Fruit fly (Drosophila melanogaster) whole organism, embryonic: ENCODE results near the gene Fpgs1.

Source experiments
- Aef1 ChIP-seq: fragments of 200-800 bp; sonication (Bioruptor generic); IDR thresholded peaks from 3 replicates; pipeline ENCODE4 v1.3.6; 2022; ENCODE audit warnings: missing biosample characterization, missing genetic modification characterization
- Antp ChIP-seq: fragments of 200-800 bp; sonication (Bioruptor generic); optimal IDR thresholded peaks from 3 replicates; lab custom pipeline; 2016; ENCODE audit warnings: missing biosample characterization, missing genetic modification characterization
- Atf3 ChIP-seq: fragments of 200-800 bp; sonication (Bioruptor generic); optimal IDR thresholded peaks from 3 replicates; lab custom pipeline; 2016; ENCODE audit warnings: missing biosample characterization, missing genetic modification characterization
- B-H1 ChIP-seq: fragments of 200-800 bp; sonication (Bioruptor generic); IDR thresholded peaks from 3 replicates; pipeline ENCODE4 v1.3.6; 2022; ENCODE audit warnings: missing biosample characterization, missing genetic modification characterization
- CG11504 ChIP-seq: fragments of 200-800 bp; sonication (Bioruptor generic); optimal IDR thresholded peaks from 3 replicates; lab custom pipeline; 2019; ENCODE audit warnings: missing biosample characterization, mild to moderate bottlenecking, missing genetic modification characterization, moderate library complexity
- CG12659 ChIP-seq: fragments of 200-800 bp; sonication (Bioruptor generic); optimal IDR thresholded peaks from 3 replicates; lab custom pipeline; 2017; ENCODE audit warnings: mild to moderate bottlenecking, missing biosample characterization, missing genetic modification reagents, missing genetic modification characterization
- CG14441 ChIP-seq: fragments of 200-800 bp; sonication (Bioruptor generic); IDR thresholded peaks from 2 replicates; pipeline ENCODE4 v1.3.6; 2022; ENCODE audit warnings: missing biosample characterization, missing genetic modification characterization
- CG14710 ChIP-seq: fragments of 200-800 bp; sonication (Bioruptor generic); optimal IDR thresholded peaks from 3 replicates; lab custom pipeline; 2019; ENCODE audit warnings: missing biosample characterization, mild to moderate bottlenecking, missing genetic modification characterization, moderate library complexity
- CG14860 ChIP-seq: fragments of 200-800 bp; sonication (Bioruptor generic); IDR thresholded peaks from 3 replicates; pipeline ENCODE4 v1.3.6; 2022; ENCODE audit warnings: missing biosample characterization, missing genetic modification characterization; ENCODE audit not compliant: partially characterized antibody
- CG17328 ChIP-seq: fragments of 200-800 bp; sonication (Bioruptor generic); IDR thresholded peaks from 2 replicates; pipeline ENCODE4 v1.3.6; 2022; ENCODE audit warnings: missing biosample characterization, missing genetic modification characterization
- CG18476 ChIP-seq: fragments of 200-800 bp; sonication (Bioruptor generic); optimal IDR thresholded peaks from 2 replicates; lab custom pipeline; 2016; ENCODE audit warnings: missing biosample characterization, mild to moderate bottlenecking, missing genetic modification characterization
- CG2199 ChIP-seq: fragments of 200-800 bp; sonication (Bioruptor generic); IDR thresholded peaks from 3 replicates; pipeline ENCODE4 v1.3.6; 2022; ENCODE audit warnings: missing biosample characterization, missing genetic modification characterization
- CG30020 ChIP-seq: fragments of 200-800 bp; optimal IDR thresholded peaks from 2 replicates; lab custom pipeline; 2019; ENCODE audit warnings: missing biosample characterization, mild to moderate bottlenecking, missing genetic modification characterization, moderate library complexity
- CG32767 ChIP-seq: fragments of 200-800 bp; sonication (Bioruptor generic); IDR thresholded peaks from 2 replicates; pipeline ENCODE4 v1.3.6; 2022; ENCODE audit warnings: missing biosample characterization, missing genetic modification characterization
- CG32772 ChIP-seq: fragments of 200-800 bp; sonication (Bioruptor generic); IDR thresholded peaks from 2 replicates; pipeline ENCODE4 v1.3.6; 2022; ENCODE audit warnings: missing biosample characterization, missing genetic modification characterization
- CG34224 ChIP-seq: fragments of 200-800 bp; sonication (Bioruptor generic); IDR thresholded peaks from 3 replicates; pipeline ENCODE4 v1.3.6; 2022; ENCODE audit warnings: missing biosample characterization, missing genetic modification characterization; ENCODE audit not compliant: partially characterized antibody
- CG4424 ChIP-seq: fragments of 200-800 bp; sonication (Bioruptor generic); optimal IDR thresholded peaks from 3 replicates; lab custom pipeline; 2016; ENCODE audit warnings: missing biosample characterization, missing genetic modification characterization
- CG7271 ChIP-seq: fragments of 200-800 bp; sonication (Bioruptor generic); optimal IDR thresholded peaks from 2 replicates; lab custom pipeline; 2018; ENCODE audit warnings: missing biosample characterization, mild to moderate bottlenecking, missing genetic modification characterization, moderate library complexity
- CG7372 ChIP-seq: fragments of 200-800 bp; sonication (Bioruptor generic); IDR thresholded peaks from 2 replicates; pipeline ENCODE4 v1.3.6; 2022; ENCODE audit warnings: missing biosample characterization, missing genetic modification characterization
- CG7745 ChIP-seq: fragments of 200-800 bp; sonication (Bioruptor generic); optimal IDR thresholded peaks from 2 replicates; lab custom pipeline; 2018; ENCODE audit warnings: missing biosample characterization, mild to moderate bottlenecking, missing genetic modification characterization, moderate library complexity
- CG7786 ChIP-seq: fragments of 200-800 bp; sonication (Bioruptor generic); optimal IDR thresholded peaks from 2 replicates; lab custom pipeline; 2016; ENCODE audit warnings: missing biosample characterization, missing genetic modification characterization
- CG7839 ChIP-seq: fragments of 200-800 bp; sonication (Bioruptor generic); optimal IDR thresholded peaks from 3 replicates; lab custom pipeline; 2018; ENCODE audit warnings: missing biosample characterization, mild to moderate bottlenecking, missing genetic modification characterization, moderate library complexity
- CG7963 ChIP-seq: fragments of 200-800 bp; sonication (Bioruptor generic); IDR thresholded peaks from 3 replicates; pipeline ENCODE4 v1.3.6; 2022; ENCODE audit warnings: missing biosample characterization, missing genetic modification characterization; ENCODE audit not compliant: partially characterized antibody
- Dip2 ChIP-seq: fragments of 200-800 bp; sonication (Bioruptor generic); IDR thresholded peaks from 2 replicates; pipeline ENCODE4 v1.3.6; 2022; ENCODE audit warnings: missing biosample characterization, missing genetic modification characterization
- Dp ChIP-seq: fragments of 200-800 bp; sonication (Bioruptor generic); optimal IDR thresholded peaks from 2 replicates; lab custom pipeline; 2018; ENCODE audit warnings: missing biosample characterization, mild to moderate bottlenecking, missing genetic modification characterization, moderate library complexity
- HHEX ChIP-seq: fragments of 200-800 bp; sonication (Bioruptor generic); optimal IDR thresholded peaks from 3 replicates; lab custom pipeline; 2017; ENCODE audit warnings: missing biosample characterization, mild to moderate bottlenecking, missing genetic modification characterization, missing genetic modification reagents
- Med ChIP-seq: fragments of 200-800 bp; sonication (Bioruptor generic); peaks from one replicate; lab custom pipeline; 2016; ENCODE audit warnings: missing biosample characterization, missing genetic modification characterization, mild to moderate bottlenecking, inconsistent platforms, moderate library complexity
- Scr ChIP-seq: fragments of 200-800 bp; sonication (Bioruptor generic); IDR thresholded peaks from 2 replicates; pipeline ENCODE4 v1.3.6; 2022; ENCODE audit warnings: missing biosample characterization, missing genetic modification characterization; ENCODE audit not compliant: partially characterized antibody
- Six4 ChIP-seq: fragments of 200-800 bp; sonication (Bioruptor generic); optimal IDR thresholded peaks from 2 replicates; lab custom pipeline; 2016; ENCODE audit warnings: missing biosample characterization, missing genetic modification characterization
- Spps ChIP-seq: fragments of 200-800 bp; sonication (Bioruptor generic); optimal IDR thresholded peaks from 2 replicates; lab custom pipeline; 2018; ENCODE audit warnings: missing biosample characterization, mild to moderate bottlenecking, missing genetic modification characterization
- YL-1 ChIP-seq: fragments of 200-800 bp; sonication (Bioruptor generic); optimal IDR thresholded peaks from 3 replicates; lab custom pipeline; 2017; ENCODE audit warnings: missing biosample characterization, mild to moderate bottlenecking, missing genetic modification characterization
- az2 ChIP-seq: fragments of 200-800 bp; sonication (Bioruptor generic); optimal IDR thresholded peaks from 3 replicates; lab custom pipeline; 2016; ENCODE audit warnings: missing biosample characterization, missing genetic modification characterization
- br ChIP-seq: fragments of >200 bp; optimal IDR thresholded peaks from 2 replicates; lab custom pipeline; 2017
- cg ChIP-seq: fragments of 200-800 bp; sonication (Bioruptor generic); optimal IDR thresholded peaks from 3 replicates; lab custom pipeline; 2019; ENCODE audit warnings: missing biosample characterization, mild to moderate bottlenecking, missing genetic modification characterization, moderate library complexity
- chm ChIP-seq: fragments of 200-800 bp; sonication (Bioruptor generic); IDR thresholded peaks from 2 replicates; pipeline ENCODE4 v1.3.6; 2022; ENCODE audit warnings: missing biosample characterization, missing genetic modification characterization
- exex ChIP-seq: fragments of 200-800 bp; sonication (Bioruptor generic); optimal IDR thresholded peaks from 4 replicates; lab custom pipeline; 2018; ENCODE audit warnings: missing biosample characterization, mild to moderate bottlenecking, missing genetic modification characterization, moderate library complexity
- fd102C ChIP-seq: fragments of 200-800 bp; sonication (Bioruptor generic); optimal IDR thresholded peaks from 2 replicates; lab custom pipeline; 2018; ENCODE audit warnings: missing biosample characterization, mild to moderate bottlenecking, missing genetic modification characterization, moderate library complexity
- fd64A ChIP-seq: fragments of 200-800 bp; sonication (Bioruptor generic); optimal IDR thresholded peaks from 3 replicates; lab custom pipeline; 2018; ENCODE audit warnings: missing biosample characterization, mild to moderate bottlenecking, missing genetic modification characterization
- ftz-f1 ChIP-seq: fragments of 200-800 bp; sonication (Bioruptor generic); optimal IDR thresholded peaks from 2 replicates; lab custom pipeline; 2016; ENCODE audit warnings: missing biosample characterization, missing genetic modification characterization
- jumu ChIP-seq: fragments of 200-800 bp; sonication (Bioruptor generic); optimal IDR thresholded peaks from 3 replicates; lab custom pipeline; 2016; ENCODE audit warnings: missing biosample characterization, missing genetic modification characterization
- knrl ChIP-seq: fragments of 200-800 bp; sonication (Bioruptor generic); IDR thresholded peaks from 3 replicates; pipeline ENCODE4 v1.3.6; 2022; ENCODE audit warnings: missing biosample characterization, missing genetic modification characterization; ENCODE audit not compliant: partially characterized antibody
- lab ChIP-seq: fragments of 200-800 bp; sonication (Bioruptor generic); optimal IDR thresholded peaks from 3 replicates; lab custom pipeline; 2017; ENCODE audit warnings: missing biosample characterization, missing genetic modification characterization, mild to moderate bottlenecking, moderate library complexity, missing genetic modification reagents
- maf-S ChIP-seq: fragments of 200-800 bp; sonication (Bioruptor generic); optimal IDR thresholded peaks from 2 replicates; lab custom pipeline; 2016; ENCODE audit warnings: missing biosample characterization, missing genetic modification characterization
- nau ChIP-seq: fragments of 200-800 bp; sonication (Bioruptor generic); optimal IDR thresholded peaks from 3 replicates; lab custom pipeline; 2017; ENCODE audit warnings: missing biosample characterization, mild to moderate bottlenecking, missing genetic modification characterization, missing genetic modification reagents
- ranshi ChIP-seq: fragments of 200-800 bp; sonication (Bioruptor generic); IDR thresholded peaks from 2 replicates; pipeline ENCODE4 v1.3.6; 2022; ENCODE audit warnings: missing biosample characterization, missing genetic modification characterization
- scrt ChIP-seq: fragments of 200-800 bp; sonication (Bioruptor generic); optimal IDR thresholded peaks from 2 replicates; lab custom pipeline; 2018; ENCODE audit warnings: missing biosample characterization, mild to moderate bottlenecking, missing genetic modification characterization, moderate library complexity
- tin ChIP-seq: fragments of 200-800 bp; sonication (Bioruptor generic); optimal IDR thresholded peaks from 3 replicates; lab custom pipeline; 2016; ENCODE audit warnings: missing biosample characterization, missing genetic modification characterization
- wek ChIP-seq: fragments of 200-800 bp; sonication (Bioruptor generic); optimal IDR thresholded peaks from 3 replicates; lab custom pipeline; 2018; ENCODE audit warnings: missing biosample characterization, mild to moderate bottlenecking, missing genetic modification characterization, moderate library complexity

Fpgs1 gene

dm6 chrX:12582984-12583869, 28.4 kb upstream of the Fpgs1 start, which contains the start of gene Pits (continued):
- TF ChIP-seq nau = peak; percentile 50
- TF ChIP-seq CG7963 = no peak
- TF ChIP-seq CG7786 (GFP tag; lab: Kevin White, UChicago) = no peak
- peak; percentile 94 for TF ChIP-seq Med (GFP tag; lab: Kevin White, UChicago)
- peak; percentile 30 for TF ChIP-seq YL-1 (GFP tag; lab: Kevin White, UChicago)
- peak; percentile 91 for TF ChIP-seq ftz-f1
- TF ChIP-seq CG18476 = peak; percentile 42
- TF ChIP-seq Atf3 (GFP tag; lab: Kevin White, UChicago) = peak; percentile 13
- TF ChIP-seq jumu (GFP tag; lab: Kevin White, UChicago) = no peak
- TF ChIP-seq Aef1 (GFP tag; lab: Robert Waterston, UW) = no peak; the same call in 2 of the 3 replicates
- peak; percentile 50; the same call in 1 of the 3 replicates for TF ChIP-seq knrl (GFP tag; lab: Robert Waterston, UW)
- TF ChIP-seq CG2199 (GFP tag; lab: Robert Waterston, UW) = peak; percentile 61; the same call in 1 of the 3 replicates
- peak; percentile 72; the same call in 1 of the 2 replicates for TF ChIP-seq CG32767 (GFP tag; lab: Robert Waterston, UW)
- TF ChIP-seq Scr = peak; percentile 26
- TF ChIP-seq fd102C (GFP tag; lab: Kevin White, UChicago) = peak; percentile 1
- peak; percentile 47 for TF ChIP-seq CG7839 (tag; lab: Kevin White, UChicago)
- TF ChIP-seq CG14710 (tag; lab: Kevin White, UChicago) = peak; percentile 68
- peak; percentile 31 for TF ChIP-seq exex
- TF ChIP-seq cg (GFP tag; lab: Kevin White, UChicago) = peak; percentile 97
- TF ChIP-seq CG17328 (GFP tag; lab: Robert Waterston, UW) = no peak
- no peak for TF ChIP-seq CG7745 (tag; lab: Kevin White, UChicago)
- TF ChIP-seq CG30020 (tag; lab: Kevin White, UChicago) = peak; percentile 42
- TF ChIP-seq Dp (GFP tag; lab: Kevin White, UChicago) = peak; percentile 58
- peak; percentile 55 for TF ChIP-seq CG14441
- TF ChIP-seq br (lab: Kevin White, UChicago) = no peak
- TF ChIP-seq CG11504 (tag; lab: Kevin White, UChicago) = peak; percentile 61
- no peak for TF ChIP-seq az2 (GFP tag; lab: Kevin White, UChicago)
- no peak for TF ChIP-seq Six4 (GFP tag; lab: Kevin White, UChicago)
- peak; percentile 50; the same call in 1 of the 3 replicates for TF ChIP-seq CG34224 (GFP tag; lab: Robert Waterston, UW)
- TF ChIP-seq lab (GFP tag; lab: Kevin White, UChicago) = peak; percentile 59
- peak; percentile 82 for TF ChIP-seq chm (GFP tag; lab: Robert Waterston, UW)
- peak; percentile 86 for TF ChIP-seq CG12659 (GFP tag; lab: Kevin White, UChicago)
- peak; percentile 42 for TF ChIP-seq scrt (GFP tag; lab: Kevin White, UChicago)
- peak; percentile 24 for TF ChIP-seq CG4424
- no peak for TF ChIP-seq Dip2 (GFP tag; lab: Robert Waterston, UW)
- TF ChIP-seq B-H1 (GFP tag; lab: Robert Waterston, UW) = no peak
- peak; percentile 56 for TF ChIP-seq HHEX (GFP tag; lab: Kevin White, UChicago)
- no peak; the same call in 2 of the 3 replicates for TF ChIP-seq CG14860
- TF ChIP-seq Antp (GFP tag; lab: Kevin White, UChicago) = peak; percentile 52
- TF ChIP-seq Spps (tag; lab: Kevin White, UChicago) = peak; percentile 14
- no peak for TF ChIP-seq CG32772 (GFP tag; lab: Robert Waterston, UW)
- TF ChIP-seq ranshi (GFP tag; lab: Robert Waterston, UW) = peak; percentile 62
- TF ChIP-seq fd64A (GFP tag; lab: Kevin White, UChicago) = peak; percentile 48
- TF ChIP-seq CG7271 (tag; lab: Kevin White, UChicago) = peak; percentile 35
- peak; percentile 17 for TF ChIP-seq tin (GFP tag; lab: Kevin White, UChicago)
- peak; percentile 38 for TF ChIP-seq wek (GFP tag; lab: Kevin White, UChicago)
- TF ChIP-seq maf-S (GFP tag; lab: Kevin White, UChicago) = peak; percentile 49
- TF ChIP-seq CG7372 (GFP tag; lab: Robert Waterston, UW) = no peak; the same call in 1 of the 2 replicates
